Fruit fly (Drosophila melanogaster) Kc167 (cell line): ENCODE measurements around the gene CG33080.

Experiments
- Myc ChIP-seq: fragments of >200 bp; optimal IDR thresholded peaks from 2 replicates; lab custom pipeline; 2017; ENCODE audit warnings: missing external identifiers
- Sin3A ChIP-seq: fragments of >200 bp; optimal IDR thresholded peaks from 2 replicates; lab custom pipeline; 2018; ENCODE audit warnings: missing external identifiers
- h ChIP-seq: fragments of >200 bp; optimal IDR thresholded peaks from 3 replicates; lab custom pipeline; 2018; ENCODE audit warnings: missing external identifiers
- insv ChIP-seq: fragments of >200 bp; optimal IDR thresholded peaks from 3 replicates; lab custom pipeline; 2018; ENCODE audit warnings: missing external identifiers
- psq ChIP-seq: fragments of >200 bp; optimal IDR thresholded peaks from 2 replicates; lab custom pipeline; 2017; ENCODE audit warnings: missing external identifiers
- ttk ChIP-seq: sonication (Bioruptor generic); optimal IDR thresholded peaks from 2 replicates; lab custom pipeline; 2017; ENCODE audit warnings: missing external identifiers

Gene CG33080

dm6 chrX:5696436-5697022 lies 21.0 kb downstream of the CG33080 start:
- TF ChIP-seq Sin3A (lab: Kevin White, UChicago) (no peak), Myc (lab: Kevin White, UChicago) (no peak), psq (lab: Kevin White, UChicago) (no peak), insv (lab: Kevin White, UChicago) (no peak), h (lab: Kevin White, UChicago) (no peak), ttk (lab: Kevin White, UChicago) (no peak)

dm6 chrX:5695958-5696357 lies 21.6 kb downstream of the CG33080 start:
- TF ChIP-seq insv (lab: Kevin White, UChicago): no peak
- TF ChIP-seq Sin3A (lab: Kevin White, UChicago): no peak
- TF ChIP-seq psq (lab: Kevin White, UChicago): no peak
- TF ChIP-seq h (lab: Kevin White, UChicago): no peak
- TF ChIP-seq ttk (lab: Kevin White, UChicago): no peak
- no peak for TF ChIP-seq Myc (lab: Kevin White, UChicago)

- TF ChIP-seq psq (lab: Kevin White, UChicago): no peak
- no peak for TF ChIP-seq insv (lab: Kevin White, UChicago)
- TF ChIP-seq h (lab: Kevin White, UChicago): no peak
- TF ChIP-seq ttk (lab: Kevin White, UChicago): no peak
- no peak for TF ChIP-seq Sin3A (lab: Kevin White, UChicago)
- TF ChIP-seq Myc (lab: Kevin White, UChicago): no peak
Measured at dm6 chrX:5695035-5695434, 22.5 kb downstream of the CG33080 start, which contains the start of gene CG3149. Gene CG3149, minus strand, starts transcription at chrX:5695205.

dm6 chrX:5690651-5691379 lies 26.8 kb downstream of the CG33080 start:
- TF ChIP-seq insv (lab: Kevin White, UChicago) (no peak), psq (lab: Kevin White, UChicago) (no peak), Myc (lab: Kevin White, UChicago) (no peak), ttk (lab: Kevin White, UChicago) (no peak), Sin3A (lab: Kevin White, UChicago) (no peak), h (lab: Kevin White, UChicago) (no peak)

- TF ChIP-seq insv (lab: Kevin White, UChicago): no peak
- no peak for TF ChIP-seq Sin3A (lab: Kevin White, UChicago)
- no peak for TF ChIP-seq psq (lab: Kevin White, UChicago)
- TF ChIP-seq h (lab: Kevin White, UChicago): no peak
- no peak for TF ChIP-seq ttk (lab: Kevin White, UChicago)
- no peak for TF ChIP-seq Myc (lab: Kevin White, UChicago)
Measured at dm6 chrX:5690216-5690523, 27.4 kb downstream of the CG33080 start.

- TF ChIP-seq h (lab: Kevin White, UChicago): no peak
- peak; percentile 79 for TF ChIP-seq psq (lab: Kevin White, UChicago)
- TF ChIP-seq Sin3A (lab: Kevin White, UChicago): no peak
- TF ChIP-seq Myc (lab: Kevin White, UChicago): no peak
- no peak for TF ChIP-seq ttk (lab: Kevin White, UChicago)
Measured at dm6 chrX:5689417-5690215, 28.0 kb downstream of the CG33080 start, which contains the start of the genes PGAP1 and cv. Gene PGAP1, minus strand, starts transcription at chrX:5689473. Gene cv, plus strand, starts transcription at chrX:5690002.

dm6 chrX:5682940-5683339 lies 34.6 kb downstream of the CG33080 start, which contains the start of gene CG42449:
Gene CG42449, plus strand, starts transcription at chrX:5683240.
- TF ChIP-seq psq (lab: Kevin White, UChicago): no peak
- TF ChIP-seq Myc (lab: Kevin White, UChicago): no peak
- TF ChIP-seq Sin3A (lab: Kevin White, UChicago): no peak
- no peak for TF ChIP-seq h (lab: Kevin White, UChicago)
- no peak for TF ChIP-seq insv (lab: Kevin White, UChicago)
- TF ChIP-seq ttk (lab: Kevin White, UChicago): no peak

dm6 chrX:5679933-5680667 lies 37.5 kb downstream of the CG33080 start, which contains the start of the genes Tre1 and Gr5a:
Gene Tre1, minus strand, starts transcription at chrX:5679977.
Gene Gr5a, plus strand, starts transcription at chrX:5680617.
- TF ChIP-seq ttk (lab: Kevin White, UChicago) (no peak), Myc (lab: Kevin White, UChicago) (no peak), psq (lab: Kevin White, UChicago) (no peak), h (lab: Kevin White, UChicago) (no peak), Sin3A (lab: Kevin White, UChicago) (no peak)

dm6 chrX:5679079-5679932 lies 38.3 kb downstream of the CG33080 start:
- TF ChIP-seq psq (lab: Kevin White, UChicago): no peak
- TF ChIP-seq h (lab: Kevin White, UChicago): no peak
- TF ChIP-seq ttk (lab: Kevin White, UChicago): no peak
- no peak for TF ChIP-seq insv (lab: Kevin White, UChicago)
- TF ChIP-seq Myc (lab: Kevin White, UChicago): no peak
- TF ChIP-seq Sin3A (lab: Kevin White, UChicago): no peak
